Worm (Caenorhabditis elegans) whole organism, L2 larva: Measurements from ENCODE around the gene Y38E10A.9.

Source experiments
- aly-2 ChIP-seq: fragments of 150-350 bp; optimal IDR thresholded peaks from 2 replicates; lab custom pipeline; 2014; ENCODE audit warnings: missing biosample characterization, missing genetic modification characterization
- ama-1 ChIP-seq: fragments of 150-350 bp; optimal IDR thresholded peaks from 2 replicates; lab custom pipeline; 2018; ENCODE audit warnings: inconsistent platforms
- ceh-82 ChIP-seq: fragments of 150-350 bp; optimal IDR thresholded peaks from 2 replicates; lab custom pipeline; 2014; ENCODE audit warnings: missing biosample characterization, missing genetic modification characterization
- egl-27 ChIP-seq: sonication (generic microtip); optimal IDR thresholded peaks from 3 replicates; lab custom pipeline; 2017; ENCODE audit warnings: missing biosample characterization, missing genetic modification reagents, missing genetic modification characterization
- elt-1 ChIP-seq: fragments of 150-350 bp; optimal IDR thresholded peaks from 2 replicates; lab custom pipeline; 2014; ENCODE audit warnings: missing biosample characterization, missing genetic modification characterization
- nhr-12 ChIP-seq: fragments of 150-350 bp; optimal IDR thresholded peaks from 2 replicates; lab custom pipeline; 2014; ENCODE audit warnings: missing biosample characterization, missing genetic modification characterization
- nhr-129 ChIP-seq: fragments of 150-350 bp; optimal IDR thresholded peaks from 2 replicates; lab custom pipeline; 2014; ENCODE audit warnings: missing biosample characterization, missing genetic modification characterization
- nhr-237 ChIP-seq: fragments of 150-350 bp; optimal IDR thresholded peaks from 2 replicates; lab custom pipeline; 2014; ENCODE audit warnings: missing biosample characterization, missing genetic modification characterization
- unc-62 ChIP-seq: fragments of 150-350 bp; optimal IDR thresholded peaks from 2 replicates; lab custom pipeline; 2014; ENCODE audit warnings: missing biosample characterization, missing genetic modification reagents, missing genetic modification characterization
- zag-1 ChIP-seq: fragments of 150-350 bp; optimal IDR thresholded peaks from 2 replicates; lab custom pipeline; 2014; ENCODE audit warnings: missing biosample characterization, missing genetic modification characterization
- ztf-4 ChIP-seq: fragments of 150-350 bp; optimal IDR thresholded peaks from 2 replicates; lab custom pipeline; 2014; ENCODE audit warnings: missing biosample characterization, missing genetic modification characterization

ce11 chrII:12626887-12627286 lies 18.1 kb downstream of the Y38E10A.9 start, which contains the start of gene nspe-7:
- TF ChIP-seq ceh-82 (tag; lab: Kevin White, UChicago) (no peak), ztf-4 (tag; lab: Kevin White, UChicago) (no peak), nhr-12 (tag; lab: Kevin White, UChicago) (no peak), aly-2 (no peak), nhr-129 (no peak), egl-27 (tag; lab: Kevin White, UChicago) (no peak), ama-1 (no peak), elt-1 (no peak), zag-1 (tag; lab: Kevin White, UChicago) (no peak), nhr-237 (no peak), unc-62 (GFP tag; lab: Kevin White, UChicago) (no peak)
